Fruit fly (Drosophila melanogaster) whole organism, wandering third instar larva: ENCODE data around the gene Pisd.

ENCODE experiments used
- Dif ChIP-seq: fragments of 200-275, 200-300 bp; sonication (Bioruptor generic); optimal IDR thresholded peaks from 2 replicates; lab custom pipeline; 2018; ENCODE audit warnings: missing biosample characterization, missing genetic modification characterization; ENCODE audit not compliant: partially characterized antibody
- GATAd ChIP-seq: sonication (Bioruptor generic); optimal IDR thresholded peaks from 2 replicates; lab custom pipeline; 2016; ENCODE audit warnings: missing biosample characterization, missing genetic modification characterization
- Hr78 ChIP-seq: fragments of >200 bp; optimal IDR thresholded peaks from 2 replicates; lab custom pipeline; 2017; ENCODE audit warnings: missing biosample characterization, missing genetic modification characterization
- h ChIP-seq: fragments of 200-800 bp; sonication (Bioruptor generic); optimal IDR thresholded peaks from 3 replicates; lab custom pipeline; 2016; ENCODE audit warnings: missing biosample characterization, mild to moderate bottlenecking, missing genetic modification characterization
- jim ChIP-seq: fragments of 175-275, 200-325 bp; sonication (Bioruptor generic); optimal IDR thresholded peaks from 2 replicates; lab custom pipeline; 2016; ENCODE audit warnings: missing biosample characterization, mild to moderate bottlenecking, missing genetic modification characterization

DNA sequence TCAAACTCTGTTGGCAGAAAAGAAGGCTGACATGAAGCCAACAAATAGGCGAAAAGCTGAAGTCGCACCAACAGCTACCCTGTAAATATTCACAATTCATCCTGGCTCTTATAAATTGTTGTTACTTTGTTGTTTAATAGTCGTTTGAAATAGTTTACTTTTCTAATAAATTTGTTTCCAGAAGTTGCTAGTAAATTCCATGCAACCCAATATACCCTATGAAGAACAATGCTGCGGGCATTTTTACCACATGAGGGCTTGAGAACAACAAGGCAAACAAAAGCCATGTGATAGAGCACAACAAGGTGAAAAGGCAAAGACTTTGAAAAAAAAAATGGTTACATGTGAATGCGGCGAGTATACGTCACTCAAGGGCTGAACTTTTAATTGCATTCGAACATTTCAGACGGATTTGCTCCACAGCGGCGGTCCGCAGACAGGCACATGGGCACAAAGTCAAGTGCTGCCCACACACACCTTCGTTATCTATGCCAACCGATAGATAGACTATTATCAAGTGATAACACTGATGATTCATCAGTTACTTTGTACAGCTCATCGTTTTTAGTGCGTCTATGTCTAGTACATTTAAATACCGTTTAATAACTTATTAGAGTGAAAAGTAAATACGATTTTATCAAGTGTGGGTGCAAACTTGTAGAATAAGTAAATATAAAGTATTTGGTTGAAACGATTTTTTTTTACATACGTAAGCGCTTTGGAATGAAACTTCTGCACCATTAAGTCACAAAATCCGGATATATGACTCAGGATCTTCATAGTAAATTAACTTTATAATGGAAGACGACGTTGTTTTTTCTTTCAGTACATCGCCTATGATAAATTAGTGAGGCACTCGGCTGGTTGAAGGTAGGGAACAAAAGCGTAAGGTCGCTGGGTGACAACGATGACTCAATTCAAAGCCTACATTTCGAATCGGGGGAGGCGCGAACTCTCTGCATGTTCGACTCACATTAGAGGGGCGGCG is 48.8 kb downstream of the Pisd start:
- no peak for TF ChIP-seq Hr78
- no peak for TF ChIP-seq Dif
- TF ChIP-seq jim: no peak
- peak; percentile 81 for TF ChIP-seq h (GFP tag; lab: Kevin White, UChicago)
- no peak for TF ChIP-seq GATAd (GFP tag; lab: Kevin White, UChicago)
